Worm (Caenorhabditis elegans) whole organism, L1 larva: ENCODE data around the gene arp-11.

Experiments
- C04F5.9 ChIP-seq: sonication (generic microtip); optimal IDR thresholded peaks from 2 replicates; lab custom pipeline; 2016; ENCODE audit warnings: missing genetic modification characterization, missing compliant biosample characterization
- C16A3.4 ChIP-seq: fragments of 150-350 bp; optimal IDR thresholded peaks from 2 replicates; lab custom pipeline; 2014; ENCODE audit warnings: missing biosample characterization, missing genetic modification characterization
- F16B12.6 ChIP-seq: fragments of 150-350 bp; optimal IDR thresholded peaks from 2 replicates; lab custom pipeline; 2014; ENCODE audit warnings: missing biosample characterization, missing genetic modification characterization
- aha-1 ChIP-seq: fragments of 150-350 bp; optimal IDR thresholded peaks from 2 replicates; lab custom pipeline; 2014; ENCODE audit warnings: missing biosample characterization, missing genetic modification characterization
- ama-1 ChIP-seq: fragments of 150-350 bp; optimal IDR thresholded peaks from 2 replicates; lab custom pipeline; 2014
- blmp-1 ChIP-seq: fragments of 150-350 bp; optimal IDR thresholded peaks from 2 replicates; lab custom pipeline; 2014; ENCODE audit warnings: missing biosample characterization, missing genetic modification characterization
- ceh-63 ChIP-seq: fragments of 200-800 bp; sonication (Bioruptor generic); optimal IDR thresholded peaks from 2 replicates; lab custom pipeline; 2018; ENCODE audit warnings: mild to moderate bottlenecking, missing genetic modification characterization, missing compliant biosample characterization
- ceh-82 ChIP-seq, 3 experiments: fragments of 150-350 bp in 1 of 3; sonication (generic microtip) in 2 of 3; optimal IDR thresholded peaks; 2 replicates each; lab custom pipeline; 2014 to 2017; ENCODE audit warnings: missing biosample characterization in 3 of 3, missing genetic modification characterization in 3 of 3
- ceh-90 ChIP-seq: sonication (generic microtip); optimal IDR thresholded peaks from 2 replicates; lab custom pipeline; 2016; ENCODE audit warnings: missing genetic modification characterization, missing compliant biosample characterization
- dpl-1 ChIP-seq, 3 experiments: fragments of 150-350 bp in 2 of 3; sonication (generic microtip) in 1 of 3; optimal IDR thresholded peaks; 2 replicates each; lab custom pipeline; 2014 to 2017; ENCODE audit warnings: missing biosample characterization in 3 of 3, missing genetic modification characterization in 3 of 3, missing genetic modification reagents in 3 of 3
- dsc-1 ChIP-seq: sonication (generic microtip); optimal IDR thresholded peaks from 2 replicates; lab custom pipeline; 2016; ENCODE audit warnings: mild to moderate bottlenecking, missing genetic modification characterization, missing compliant biosample characterization
- egl-27 ChIP-seq, 2 experiments: fragments of 150-350 bp in 1 of 2; sonication (generic microtip); optimal IDR thresholded peaks; 3 replicates each; lab custom pipeline; 2017 to 2018; ENCODE audit warnings: missing biosample characterization in 2 of 2, missing genetic modification characterization in 2 of 2, missing genetic modification reagents in 2 of 2
- elt-2 ChIP-seq: sonication (generic microtip); optimal IDR thresholded peaks from 2 replicates; lab custom pipeline; 2016; ENCODE audit warnings: missing genetic modification characterization, mild to moderate bottlenecking, inconsistent platforms, missing compliant biosample characterization, missing genetic modification reagents
- elt-3 ChIP-seq, 6 experiments: fragments of 150-350 bp in 1 of 6; sonication (generic microtip); optimal IDR thresholded peaks; 2 replicates each; lab custom pipeline; 2017 to 2018; ENCODE audit warnings: missing biosample characterization in 6 of 6, missing genetic modification characterization in 6 of 6, inconsistent platforms in 1 of 6
- ets-5 ChIP-seq: fragments of 200-800 bp; sonication (Bioruptor generic); IDR thresholded peaks from 2 replicates; pipeline ENCODE4 v1.3.6; 2022; ENCODE audit warnings: missing genetic modification characterization, missing compliant biosample characterization
- fkh-10 ChIP-seq: sonication (generic microtip); optimal IDR thresholded peaks from 2 replicates; lab custom pipeline; 2017; ENCODE audit warnings: missing biosample characterization, missing genetic modification reagents, missing genetic modification characterization
- fkh-8 ChIP-seq: sonication (generic microtip); optimal IDR thresholded peaks from 2 replicates; lab custom pipeline; 2016; ENCODE audit warnings: mild to moderate bottlenecking, missing genetic modification characterization, missing compliant biosample characterization
- hlh-17 ChIP-seq: fragments of 200-800 bp; sonication (Bioruptor generic); optimal IDR thresholded peaks from 2 replicates; lab custom pipeline; 2018; ENCODE audit warnings: missing genetic modification characterization, mild to moderate bottlenecking, missing compliant biosample characterization, moderate library complexity, borderline replicate concordance
- hpl-2 ChIP-seq: fragments of 150-350 bp; optimal IDR thresholded peaks from 2 replicates; lab custom pipeline; 2014; ENCODE audit warnings: missing biosample characterization, missing genetic modification reagents, missing genetic modification characterization
- isw-1 ChIP-seq: fragments of 200-800 bp; sonication (Bioruptor generic); IDR thresholded peaks from 2 replicates; pipeline ENCODE4 v1.3.6; 2022; ENCODE audit warnings: missing genetic modification characterization, missing compliant biosample characterization
- lin-13 ChIP-seq: fragments of 150-350 bp; optimal IDR thresholded peaks from 2 replicates; lab custom pipeline; 2014; ENCODE audit warnings: missing biosample characterization, missing genetic modification reagents, missing genetic modification characterization
- lin-14 ChIP-seq: fragments of 200-800 bp; sonication (Bioruptor generic); optimal IDR thresholded peaks from 2 replicates; lab custom pipeline; 2018; ENCODE audit warnings: mild to moderate bottlenecking, missing genetic modification characterization, moderate library complexity, missing compliant biosample characterization
- lin-15B ChIP-seq: fragments of 150-350 bp; sonication (generic microtip); optimal IDR thresholded peaks from 3 replicates; lab custom pipeline; 2014; ENCODE audit warnings: missing biosample characterization, missing genetic modification characterization
- lin-35 ChIP-seq, 2 experiments: fragments of 150-350 bp; optimal IDR thresholded peaks; 2 replicates each; lab custom pipeline; 2014; ENCODE audit warnings: missing biosample characterization in 2 of 2, missing genetic modification characterization in 2 of 2, missing genetic modification reagents in 2 of 2
- lin-39 ChIP-seq: fragments of 150-350 bp; optimal IDR thresholded peaks from 2 replicates; lab custom pipeline; 2014; ENCODE audit warnings: missing biosample characterization, missing genetic modification reagents, missing genetic modification characterization
- lsy-2 ChIP-seq, 2 experiments: fragments of 150-350 bp; optimal IDR thresholded peaks; 2 replicates each; lab custom pipeline; 2014; ENCODE audit warnings: missing biosample characterization in 2 of 2, missing genetic modification characterization in 2 of 2
- mab-9 ChIP-seq: fragments of 200-800 bp; sonication (Bioruptor generic); IDR thresholded peaks from 2 replicates; pipeline ENCODE4 v1.3.6; 2022; ENCODE audit warnings: missing genetic modification reagents, missing genetic modification characterization, missing compliant biosample characterization
- mef-2 ChIP-seq: fragments of 150-350 bp; optimal IDR thresholded peaks from 2 replicates; lab custom pipeline; 2014; ENCODE audit warnings: missing biosample characterization, missing genetic modification characterization
- mep-1 ChIP-seq: fragments of 150-350 bp; optimal IDR thresholded peaks from 2 replicates; lab custom pipeline; 2014; ENCODE audit warnings: missing biosample characterization, missing genetic modification characterization
- nhr-12 ChIP-seq: sonication (generic microtip); optimal IDR thresholded peaks from 2 replicates; lab custom pipeline; 2017; ENCODE audit warnings: missing biosample characterization, missing genetic modification characterization
- nhr-19 ChIP-seq: fragments of 200-800 bp; sonication (Bioruptor generic); conservative IDR thresholded peaks from 2 replicates; pipeline ENCODE4 v1.3.6; 2022; ENCODE audit warnings: missing genetic modification characterization, missing compliant biosample characterization
- nhr-85 ChIP-seq: sonication (generic microtip); peaks from one replicate; lab custom pipeline; 2016; ENCODE audit warnings: missing genetic modification characterization, inconsistent platforms, missing compliant biosample characterization
- nhr-90 ChIP-seq: sonication (generic microtip); optimal IDR thresholded peaks from 2 replicates; lab custom pipeline; 2016; ENCODE audit warnings: mild to moderate bottlenecking, missing genetic modification characterization, missing compliant biosample characterization; ENCODE audit not compliant: poor library complexity
- pag-3 ChIP-seq: sonication (generic microtip); optimal IDR thresholded peaks from 2 replicates; lab custom pipeline; 2017; ENCODE audit warnings: missing genetic modification characterization, mild to moderate bottlenecking, missing compliant biosample characterization, antibody characterized with exemption, borderline replicate concordance; ENCODE audit not compliant: insufficient read depth
- skn-1 ChIP-seq: fragments of 150-350 bp; optimal IDR thresholded peaks from 2 replicates; lab custom pipeline; 2014; ENCODE audit warnings: missing biosample characterization, missing genetic modification characterization
- snpc-4 ChIP-seq: fragments of 150-350 bp; optimal IDR thresholded peaks from 2 replicates; lab custom pipeline; 2014; ENCODE audit warnings: missing biosample characterization, missing genetic modification characterization
- sptf-1 ChIP-seq: fragments of 150-350 bp; optimal IDR thresholded peaks from 2 replicates; lab custom pipeline; 2014; ENCODE audit warnings: missing biosample characterization, missing genetic modification characterization
- unc-62 ChIP-seq: fragments of 150-350 bp; optimal IDR thresholded peaks from 2 replicates; lab custom pipeline; 2014; ENCODE audit warnings: missing biosample characterization, missing genetic modification reagents, missing genetic modification characterization
- unc-86 ChIP-seq: sonication (generic microtip); optimal IDR thresholded peaks from 2 replicates; lab custom pipeline; 2016; ENCODE audit warnings: missing genetic modification characterization, missing compliant biosample characterization
- vab-15 ChIP-seq: sonication (generic microtip); optimal IDR thresholded peaks from 2 replicates; lab custom pipeline; 2017; ENCODE audit warnings: missing genotype, mild to moderate bottlenecking, missing genetic modification characterization, missing compliant biosample characterization

arp-11 gene

ce11 chrIV:7903359-7903758 lies 1.3 kb upstream of the arp-11 start, which contains the start of gene C49H3.6 (continued):
- TF ChIP-seq lsy-2 (tag; optimal IDR thresholded peaks at IDR 0.05; lab: Kevin White, UChicago): peak in 1 of 2 experiments; percentile 72
- TF ChIP-seq hlh-17 (GFP tag; lab: Kevin White, UChicago): no peak
- peak; percentile 23 for TF ChIP-seq dsc-1 (tag; lab: Kevin White, UChicago)
- TF ChIP-seq pag-3 (tag; lab: Kevin White, UChicago): no peak
- no peak for TF ChIP-seq C04F5.9 (tag; lab: Kevin White, UChicago)
- no peak for TF ChIP-seq ets-5
- TF ChIP-seq skn-1: no peak
- no peak for TF ChIP-seq mef-2 (tag; lab: Kevin White, UChicago)
- TF ChIP-seq egl-27 (tag; optimal IDR thresholded peaks at IDR 0.05; lab: Kevin White, UChicago): no peak
- TF ChIP-seq mep-1 (tag; lab: Kevin White, UChicago): peak; percentile 38
- no peak for TF ChIP-seq aha-1 (tag; lab: Kevin White, UChicago)
- no peak for TF ChIP-seq C16A3.4 (tag; lab: Kevin White, UChicago)
- no peak for TF ChIP-seq nhr-85 (tag; lab: Kevin White, UChicago)
- no peak for TF ChIP-seq hpl-2 (GFP tag; lab: Kevin White, UChicago)
- peak; percentile 13 for TF ChIP-seq F16B12.6 (tag; lab: Kevin White, UChicago)
- TF ChIP-seq mab-9 (GFP tag; lab: Robert Waterston, UW): no peak
- TF ChIP-seq ceh-82 (tag; optimal IDR thresholded peaks at IDR 0.05; lab: Kevin White, UChicago): peak in 1 of 3 experiments; percentile 39
- no peak for TF ChIP-seq unc-86 (tag; lab: Kevin White, UChicago)
- TF ChIP-seq sptf-1: no peak
- TF ChIP-seq lin-13 (GFP tag; lab: Kevin White, UChicago): no peak
- no peak for TF ChIP-seq blmp-1 (tag; lab: Kevin White, UChicago)
- no peak for TF ChIP-seq ama-1 (lab: Kevin White, UChicago)
- TF ChIP-seq lin-15B: no peak
- peak in 1 of 2 experiments; percentile 29 for TF ChIP-seq lin-35 (GFP tag; optimal IDR thresholded peaks at IDR 0.05; lab: Kevin White, UChicago)
- TF ChIP-seq unc-62 (GFP tag; lab: Kevin White, UChicago): no peak
- no peak for TF ChIP-seq lin-39 (tag; lab: Kevin White, UChicago)
- no peak for TF ChIP-seq nhr-19 (GFP tag; lab: Robert Waterston, UW)
- no peak for TF ChIP-seq snpc-4 (tag; lab: Kevin White, UChicago)
- no peak for TF ChIP-seq nhr-12 (tag; lab: Kevin White, UChicago)
- TF ChIP-seq elt-3 (tag; optimal IDR thresholded peaks at IDR 0.05; lab: Kevin White, UChicago): no peak
- TF ChIP-seq fkh-8 (tag; lab: Kevin White, UChicago): peak; percentile 43
- TF ChIP-seq ceh-90 (tag; lab: Kevin White, UChicago): no peak
- peak; percentile 18; the same call in 1 of the 2 replicates for TF ChIP-seq isw-1 (GFP tag; lab: Robert Waterston, UW)
- no peak for TF ChIP-seq ceh-63
- TF ChIP-seq dpl-1 (GFP tag; optimal IDR thresholded peaks at IDR 0.05; lab: Kevin White, UChicago): peak in 1 of 3 experiments; percentile 18

ce11 chrIV:7898489-7898888 lies 3.6 kb downstream of the arp-11 start:
- TF ChIP-seq isw-1 (GFP tag; lab: Robert Waterston, UW) (no peak), lin-35 (GFP tag; optimal IDR thresholded peaks at IDR 0.05; lab: Kevin White, UChicago) (peak in 1 of 2 experiments; percentile 23), vab-15 (tag; lab: Kevin White, UChicago) (no peak), nhr-90 (no peak), elt-2 (peak; percentile 60)
- TF ChIP-seq, all 84 proteins: peak for 2

DNA sequence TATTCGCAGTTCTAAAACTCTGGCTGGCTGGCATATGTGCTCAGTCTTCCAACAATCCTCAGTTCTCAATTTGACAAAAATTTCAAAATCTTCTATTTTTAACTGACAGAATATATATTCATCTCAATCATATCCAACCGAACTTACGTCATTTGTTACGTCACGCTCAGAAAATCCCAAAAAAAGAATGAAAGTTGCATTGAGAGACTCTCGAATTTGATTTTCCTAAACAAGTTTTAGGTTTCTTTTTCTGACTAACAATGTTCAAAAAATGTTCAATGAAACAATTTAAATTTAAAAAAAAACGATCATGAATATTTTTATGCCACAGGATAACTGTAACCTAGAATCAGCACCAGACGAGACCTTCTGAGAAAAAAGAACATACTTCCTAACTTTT lies 4.1 kb downstream of the arp-11 start:
- TF ChIP-seq nhr-12 (tag; lab: Kevin White, UChicago) (no peak), fkh-10 (GFP tag; lab: Kevin White, UChicago) (peak; percentile 48), snpc-4 (tag; lab: Kevin White, UChicago) (no peak), dsc-1 (tag; lab: Kevin White, UChicago) (no peak), lin-14 (GFP tag; lab: Kevin White, UChicago) (peak; percentile 29), ama-1 (lab: Kevin White, UChicago) (no peak)
